Fruit fly (Drosophila melanogaster) whole organism, embryonic: ENCODE results near the gene CG31231.
A peak's percentile ranks its signal among the peaks of the same experiment; 100 is the strongest.

Experiments used
- Abd-B ChIP-seq: fragments of 200-800 bp; sonication (Bioruptor generic); optimal IDR thresholded peaks from 2 replicates; lab custom pipeline; 2018; ENCODE audit warnings: missing biosample characterization, mild to moderate bottlenecking, missing genetic modification characterization, moderate library complexity
- Atf6 ChIP-seq: fragments of 200-800 bp; sonication (Bioruptor generic); IDR thresholded peaks from 2 replicates; pipeline ENCODE4 v1.3.6; 2022; ENCODE audit warnings: missing biosample characterization, missing genetic modification characterization
- B-H1 ChIP-seq: fragments of 200-800 bp; sonication (Bioruptor generic); IDR thresholded peaks from 3 replicates; pipeline ENCODE4 v1.3.6; 2022; ENCODE audit warnings: missing biosample characterization, missing genetic modification characterization
- Blimp-1 ChIP-seq: fragments of 200-800 bp; sonication (Bioruptor generic); optimal IDR thresholded peaks from 3 replicates; lab custom pipeline; 2018; ENCODE audit warnings: missing biosample characterization, missing genetic modification characterization, mild to moderate bottlenecking, moderate library complexity, missing genetic modification reagents
- CG10267 ChIP-seq: fragments of 200-800 bp; sonication (Bioruptor generic); optimal IDR thresholded peaks from 2 replicates; lab custom pipeline; 2018; ENCODE audit warnings: missing biosample characterization, mild to moderate bottlenecking, missing genetic modification characterization, moderate library complexity
- CG10462 ChIP-seq: fragments of 200-800 bp; sonication (Bioruptor generic); optimal IDR thresholded peaks from 2 replicates; lab custom pipeline; 2016; ENCODE audit warnings: missing biosample characterization, missing genetic modification characterization
- CG11093 ChIP-seq: fragments of 200-800 bp; sonication (Bioruptor generic); IDR thresholded peaks from 3 replicates; pipeline ENCODE4 v1.3.6; 2022; ENCODE audit warnings: missing biosample characterization, missing genetic modification characterization
- CG11560 ChIP-seq: fragments of 200-800 bp; sonication (Bioruptor generic); IDR thresholded peaks from 3 replicates; pipeline ENCODE4 v1.3.6; 2022; ENCODE audit warnings: missing biosample characterization, missing genetic modification characterization
- CG11696 ChIP-seq: fragments of 200-800 bp; sonication (Bioruptor generic); IDR thresholded peaks from 2 replicates; pipeline ENCODE4 v1.3.6; 2022; ENCODE audit warnings: missing biosample characterization, missing genetic modification characterization
- CG12155 ChIP-seq: fragments of 200-800 bp; sonication (Bioruptor generic); optimal IDR thresholded peaks from 3 replicates; lab custom pipeline; 2016; ENCODE audit warnings: missing biosample characterization, missing genetic modification characterization
- CG12744 ChIP-seq: fragments of 200-800 bp; sonication (Bioruptor generic); optimal IDR thresholded peaks from 2 replicates; lab custom pipeline; 2016; ENCODE audit warnings: missing biosample characterization, missing genetic modification characterization
- CG16815 ChIP-seq: fragments of 200-800 bp; sonication (Bioruptor generic); optimal IDR thresholded peaks from 3 replicates; lab custom pipeline; 2017; ENCODE audit warnings: missing biosample characterization, mild to moderate bottlenecking, missing genetic modification characterization
- CG17359 ChIP-seq: fragments of 200-800 bp; sonication (Bioruptor generic); optimal IDR thresholded peaks from 3 replicates; lab custom pipeline; 2018; ENCODE audit warnings: missing biosample characterization, mild to moderate bottlenecking, missing genetic modification characterization, moderate library complexity
- CG17829 ChIP-seq: fragments of 200-800 bp; optimal IDR thresholded peaks from 2 replicates; lab custom pipeline; 2019; ENCODE audit warnings: missing biosample characterization, mild to moderate bottlenecking, missing genetic modification characterization, moderate library complexity
- CG2116 ChIP-seq: fragments of 200-800 bp; sonication (Bioruptor generic); optimal IDR thresholded peaks from 3 replicates; lab custom pipeline; 2018; ENCODE audit warnings: missing biosample characterization, mild to moderate bottlenecking, missing genetic modification characterization
- CG2202 ChIP-seq: fragments of 200-800 bp; sonication (Bioruptor generic); optimal IDR thresholded peaks from 2 replicates; lab custom pipeline; 2018; ENCODE audit warnings: missing biosample characterization, mild to moderate bottlenecking, missing genetic modification characterization
- CG31441 ChIP-seq: fragments of 200-800 bp; sonication (Bioruptor generic); IDR thresholded peaks from 2 replicates; pipeline ENCODE4 v1.3.6; 2022; ENCODE audit warnings: missing biosample characterization, missing genetic modification characterization
- CG34422 ChIP-seq: fragments of 200-800 bp; sonication (Bioruptor generic); IDR thresholded peaks from 3 replicates; pipeline ENCODE4 v1.3.6; 2022; ENCODE audit warnings: missing biosample characterization, missing genetic modification characterization
- CG7271 ChIP-seq: fragments of 200-800 bp; sonication (Bioruptor generic); optimal IDR thresholded peaks from 2 replicates; lab custom pipeline; 2018; ENCODE audit warnings: missing biosample characterization, mild to moderate bottlenecking, missing genetic modification characterization, moderate library complexity
- CG9876 ChIP-seq: fragments of 200-800 bp; sonication (Bioruptor generic); optimal IDR thresholded peaks from 2 replicates; lab custom pipeline; 2016; ENCODE audit warnings: missing biosample characterization, missing genetic modification characterization
- E2f2 ChIP-seq: fragments of 200-800 bp; sonication (Bioruptor generic); IDR thresholded peaks from 2 replicates; pipeline ENCODE4 v1.3.6; 2022; ENCODE audit warnings: missing biosample characterization, missing genetic modification characterization
- GATAe ChIP-seq: fragments of 200-800 bp; sonication (Bioruptor generic); conservative IDR thresholded peaks from 2 replicates; pipeline ENCODE4 v1.3.6; 2022; ENCODE audit warnings: missing biosample characterization, missing genetic modification characterization
- HmgD ChIP-seq: fragments of 200-800 bp; sonication (Bioruptor generic); optimal IDR thresholded peaks from 3 replicates; lab custom pipeline; 2016; ENCODE audit warnings: missing biosample characterization, missing genetic modification characterization
- Lim3 ChIP-seq: fragments of 200-800 bp; sonication (Bioruptor generic); IDR thresholded peaks from 2 replicates; pipeline ENCODE4 v1.3.6; 2022; ENCODE audit warnings: missing biosample characterization, missing genetic modification characterization
- MESR4 ChIP-seq: fragments of 200-800 bp; sonication (Bioruptor generic); optimal IDR thresholded peaks from 2 replicates; lab custom pipeline; 2018; ENCODE audit warnings: missing biosample characterization, mild to moderate bottlenecking, missing genetic modification characterization, moderate library complexity
- Mad ChIP-seq: fragments of 200-800 bp; sonication (Bioruptor generic); optimal IDR thresholded peaks from 2 replicates; lab custom pipeline; 2016; ENCODE audit warnings: missing biosample characterization, missing genetic modification characterization
- Ptx1 ChIP-seq: fragments of 200-800 bp; sonication (Bioruptor generic); IDR thresholded peaks from 2 replicates; pipeline ENCODE4 v1.3.6; 2022; ENCODE audit warnings: missing biosample characterization, missing genetic modification characterization
- Usf ChIP-seq: fragments of 200-800 bp; sonication (Bioruptor generic); optimal IDR thresholded peaks from 2 replicates; lab custom pipeline; 2017; ENCODE audit warnings: missing genotype, missing biosample characterization, missing genetic modification characterization
- Vsx1 ChIP-seq: fragments of 200-800 bp; sonication (Bioruptor generic); optimal IDR thresholded peaks from 2 replicates; lab custom pipeline; 2017; ENCODE audit warnings: missing biosample characterization, mild to moderate bottlenecking, missing genetic modification characterization, missing genetic modification reagents
- YL-1 ChIP-seq: fragments of 200-800 bp; sonication (Bioruptor generic); optimal IDR thresholded peaks from 3 replicates; lab custom pipeline; 2017; ENCODE audit warnings: missing biosample characterization, mild to moderate bottlenecking, missing genetic modification characterization
- amos ChIP-seq: fragments of 200-800 bp; sonication (Bioruptor generic); IDR thresholded peaks from 2 replicates; pipeline ENCODE4 v1.3.6; 2022; ENCODE audit warnings: missing biosample characterization, missing genetic modification characterization; ENCODE audit not compliant: partially characterized antibody
- cas ChIP-seq: fragments of 200-800 bp; sonication (Bioruptor generic); IDR thresholded peaks from 2 replicates; pipeline ENCODE4 v1.3.6; 2022; ENCODE audit warnings: missing biosample characterization, missing genetic modification characterization
- hb ChIP-seq: fragments of 200-800 bp; sonication (Bioruptor generic); IDR thresholded peaks from 3 replicates; pipeline ENCODE4 v1.3.6; 2022; ENCODE audit warnings: missing biosample characterization, missing genetic modification characterization; ENCODE audit not compliant: partially characterized antibody
- insv ChIP-seq, 2 experiments: fragments of 200-800 bp; sonication (Bioruptor generic); optimal IDR thresholded peaks; 3 replicates each; lab custom pipeline; 2016 to 2018; ENCODE audit warnings: missing biosample characterization in 2 of 2, missing genetic modification characterization in 2 of 2
- kay ChIP-seq: fragments of 200-800 bp; sonication (Bioruptor generic); optimal IDR thresholded peaks from 2 replicates; lab custom pipeline; 2016; ENCODE audit warnings: missing biosample characterization, missing genetic modification characterization
- mirr ChIP-seq: fragments of 200-800 bp; sonication (Bioruptor generic); optimal IDR thresholded peaks from 3 replicates; lab custom pipeline; 2018; ENCODE audit warnings: missing biosample characterization, mild to moderate bottlenecking, missing genetic modification characterization
- nom ChIP-seq: fragments of 200-800 bp; sonication (Bioruptor generic); optimal IDR thresholded peaks from 2 replicates; lab custom pipeline; 2017; ENCODE audit warnings: missing biosample characterization, missing genetic modification characterization, mild to moderate bottlenecking, moderate library complexity, missing genetic modification reagents
- odd ChIP-seq: fragments of 200-800 bp; sonication (Bioruptor generic); optimal IDR thresholded peaks from 2 replicates; lab custom pipeline; 2017; ENCODE audit warnings: missing biosample characterization, mild to moderate bottlenecking, missing genetic modification characterization
- pita ChIP-seq: fragments of 200-800 bp; sonication (Bioruptor generic); optimal IDR thresholded peaks from 2 replicates; lab custom pipeline; 2017; ENCODE audit warnings: missing biosample characterization, mild to moderate bottlenecking, missing genetic modification characterization
- prd ChIP-seq, 3 experiments: fragments of >200 bp in 2 of 3; fragments of 200-800 bp in 1 of 3; sonication (Bioruptor generic) in 1 of 3; optimal IDR thresholded peaks in 2 of 3; IDR thresholded peaks in 1 of 3; 2 replicates in 2 of 3; 3 replicates in 1 of 3; pipeline versions ENCODE4 v1.3.6 to Lab custom; 2017 to 2022; ENCODE audit warnings: missing biosample characterization in 1 of 3, missing genetic modification characterization in 1 of 3
- pros ChIP-seq: fragments of 200-800 bp; sonication (Bioruptor generic); optimal IDR thresholded peaks from 3 replicates; lab custom pipeline; 2019; ENCODE audit warnings: missing biosample characterization, mild to moderate bottlenecking, missing genetic modification characterization, moderate library complexity
- run ChIP-seq: fragments of 200-800 bp; sonication (Bioruptor generic); optimal IDR thresholded peaks from 3 replicates; lab custom pipeline; 2018; ENCODE audit warnings: missing biosample characterization, mild to moderate bottlenecking, missing genetic modification characterization
- sd ChIP-seq: fragments of 200-800 bp; sonication (Bioruptor generic); optimal IDR thresholded peaks from 3 replicates; lab custom pipeline; 2018; ENCODE audit warnings: missing biosample characterization, mild to moderate bottlenecking, missing genetic modification characterization, moderate library complexity
- stc ChIP-seq: fragments of 200-800 bp; sonication (Bioruptor generic); IDR thresholded peaks from 2 replicates; pipeline ENCODE4 v1.3.6; 2022; ENCODE audit warnings: missing biosample characterization, missing genetic modification characterization
- sug ChIP-seq: fragments of 200-800 bp; optimal IDR thresholded peaks from 2 replicates; lab custom pipeline; 2019; ENCODE audit warnings: missing biosample characterization, mild to moderate bottlenecking, missing genetic modification characterization, moderate library complexity
- tgo ChIP-seq: fragments of 200-800 bp; sonication (Bioruptor generic); IDR thresholded peaks from 3 replicates; pipeline ENCODE4 v1.3.6; 2022; ENCODE audit warnings: missing biosample characterization, missing genetic modification characterization
- twi ChIP-seq: fragments of 200-800 bp; optimal IDR thresholded peaks from 2 replicates; lab custom pipeline; 2019; ENCODE audit warnings: missing biosample characterization, mild to moderate bottlenecking, missing genetic modification characterization, moderate library complexity
- wek ChIP-seq: fragments of 200-800 bp; sonication (Bioruptor generic); optimal IDR thresholded peaks from 3 replicates; lab custom pipeline; 2018; ENCODE audit warnings: missing biosample characterization, mild to moderate bottlenecking, missing genetic modification characterization, moderate library complexity

The CG31231 gene

DNA sequence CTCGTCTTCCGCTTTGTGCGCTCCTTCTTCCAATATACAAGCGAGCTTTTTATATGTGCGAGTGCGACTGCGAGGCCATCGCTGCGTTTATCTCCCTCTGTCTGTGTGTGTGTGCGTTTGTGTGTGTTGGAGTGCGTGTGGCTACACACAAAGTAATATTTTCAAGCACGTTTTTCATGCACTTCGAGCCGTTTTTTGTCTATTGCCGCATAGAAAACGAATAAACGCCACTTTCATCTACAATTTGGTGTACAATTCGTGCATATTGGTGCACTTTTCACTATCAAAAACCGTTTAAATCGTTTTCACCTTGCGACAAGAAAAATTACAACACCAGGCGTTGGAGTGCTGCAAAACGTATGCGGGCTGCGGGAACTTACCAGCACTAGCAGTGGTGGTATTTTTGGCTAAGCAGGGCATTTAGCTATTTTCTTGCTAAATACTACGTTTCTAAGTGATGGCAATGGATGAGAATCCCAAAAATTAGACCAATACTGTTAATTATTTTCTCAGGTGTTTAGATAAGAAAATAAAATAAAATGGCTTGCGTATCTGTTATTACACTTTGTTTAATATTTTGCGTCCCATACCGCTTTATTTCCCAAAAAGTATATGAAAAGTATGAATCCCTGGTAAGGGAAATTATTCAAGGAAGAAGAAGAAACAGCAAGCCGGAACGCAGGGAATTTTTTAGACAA is 6.1 kb upstream of the CG31231 start, which contains the start of the genes CG31224 and CstF64 (continued):
- TF ChIP-seq CG11093 (GFP tag; lab: Robert Waterston, UW): peak; percentile 73; the same call in 2 of the 3 replicates
- peak; percentile 75 for TF ChIP-seq CG2116
- no peak for TF ChIP-seq Lim3 (GFP tag; lab: Robert Waterston, UW)
- TF ChIP-seq CG7271 (tag; lab: Kevin White, UChicago): peak; percentile 3
- TF ChIP-seq hb (GFP tag; lab: Robert Waterston, UW): no peak
- TF ChIP-seq CG17359 (tag; lab: Kevin White, UChicago): peak; percentile 83
- peak; percentile 73 for TF ChIP-seq Blimp-1 (GFP tag; lab: Kevin White, UChicago)
- no peak for TF ChIP-seq pita (GFP tag; lab: Kevin White, UChicago)
- TF ChIP-seq nom (GFP tag; lab: Kevin White, UChicago): peak; percentile 1
- peak; percentile 85 for TF ChIP-seq Ptx1 (GFP tag; lab: Robert Waterston, UW)
- TF ChIP-seq CG10462 (GFP tag; lab: Kevin White, UChicago): peak; percentile 64
- TF ChIP-seq run (tag; lab: Kevin White, UChicago): peak; percentile 53
- peak in 1 of 2 experiments; percentile 49 for TF ChIP-seq insv (GFP tag; optimal IDR thresholded peaks at IDR 0.05; lab: Kevin White, UChicago)
- TF ChIP-seq MESR4: peak; percentile 93
- peak; percentile 71 for TF ChIP-seq kay (GFP tag; lab: Kevin White, UChicago)
- peak; percentile 86 for TF ChIP-seq HmgD (GFP tag; lab: Kevin White, UChicago)
- TF ChIP-seq CG12155 (GFP tag; lab: Kevin White, UChicago): peak; percentile 82
- no peak for TF ChIP-seq wek (GFP tag; lab: Kevin White, UChicago)
- no peak for TF ChIP-seq pros
- peak; percentile 93 for TF ChIP-seq Mad
- TF ChIP-seq Abd-B (GFP tag; lab: Kevin White, UChicago): peak; percentile 82
- TF ChIP-seq stc: peak; percentile 80
- TF ChIP-seq prd (optimal IDR thresholded peaks at IDR 0.05; lab: Kevin White, UChicago): no peak
- peak; percentile 89 for TF ChIP-seq prd (GFP tag; IDR thresholded peaks at IDR 0.05; lab: Robert Waterston, UW)
- TF ChIP-seq CG10267 (tag; lab: Kevin White, UChicago): peak; percentile 97
- peak; percentile 73 for TF ChIP-seq Atf6 (GFP tag; lab: Robert Waterston, UW)
- TF ChIP-seq odd (GFP tag; lab: Kevin White, UChicago): no peak
- TF ChIP-seq E2f2 (GFP tag; lab: Robert Waterston, UW): peak; percentile 71; the same call in 1 of the 2 replicates
- peak; percentile 51; the same call in 1 of the 2 replicates for TF ChIP-seq cas (GFP tag; lab: Robert Waterston, UW)
- peak; percentile 54; the same call in 2 of the 3 replicates for TF ChIP-seq CG11560
- peak; percentile 67 for TF ChIP-seq twi
- TF ChIP-seq mirr (GFP tag; lab: Kevin White, UChicago): no peak
- peak; percentile 86 for TF ChIP-seq CG17829
- TF ChIP-seq CG2202: peak; percentile 67
- peak; percentile 35; the same call in 1 of the 2 replicates for TF ChIP-seq amos (GFP tag; lab: Robert Waterston, UW)
- peak; percentile 84 for TF ChIP-seq tgo (GFP tag; lab: Robert Waterston, UW)
- peak; percentile 81 for TF ChIP-seq CG12744 (GFP tag; lab: Kevin White, UChicago)
- peak; percentile 79 for TF ChIP-seq CG16815 (GFP tag; lab: Kevin White, UChicago)
- TF ChIP-seq sd (tag; lab: Kevin White, UChicago): peak; percentile 90
- peak; percentile 92 for TF ChIP-seq YL-1 (GFP tag; lab: Kevin White, UChicago)
- 0 out of 2 replicates have a peak, but pooled peaks have one; percentile 51 for TF ChIP-seq GATAe (GFP tag; lab: Robert Waterston, UW)
- TF ChIP-seq CG9876: peak; percentile 75
- no peak; the same call in 1 of the 2 replicates for TF ChIP-seq CG11696 (GFP tag; lab: Robert Waterston, UW)
- peak; percentile 22 for TF ChIP-seq Vsx1
- peak; percentile 78 for TF ChIP-seq B-H1 (GFP tag; lab: Robert Waterston, UW)
- TF ChIP-seq CG34422 (GFP tag; lab: Robert Waterston, UW): peak; percentile 79; the same call in 1 of the 3 replicates
- no peak; the same call in 1 of the 2 replicates for TF ChIP-seq CG31441 (GFP tag; lab: Robert Waterston, UW)
- TF ChIP-seq sug (tag; lab: Kevin White, UChicago): peak; percentile 83
- peak; percentile 59 for TF ChIP-seq Usf (GFP tag; lab: Kevin White, UChicago)
